Worm (Caenorhabditis elegans) whole organism, L4 larva: ENCODE results near the gene ccm-2.

Source experiments
- T20F7.1 ChIP-seq: fragments of 200-800 bp; sonication (Bioruptor generic); optimal IDR thresholded peaks from 2 replicates; lab custom pipeline; 2018; ENCODE audit warnings: mild to moderate bottlenecking, missing genetic modification characterization, missing compliant biosample characterization
- ZK337.2 ChIP-seq: fragments of 200-800 bp; sonication (Bioruptor generic); IDR thresholded peaks from 2 replicates; pipeline ENCODE4 v1.3.6; 2022; ENCODE audit warnings: missing genetic modification reagents, missing genetic modification characterization, missing compliant biosample characterization
- aha-1 ChIP-seq: fragments of 150-350 bp; peaks from one replicate; lab custom pipeline; 2014; ENCODE audit warnings: missing biosample characterization, missing genetic modification characterization
- ceh-32 ChIP-seq: sonication (generic microtip); optimal IDR thresholded peaks from 2 replicates; lab custom pipeline; 2016; ENCODE audit warnings: mild to moderate bottlenecking, missing genetic modification characterization, missing compliant biosample characterization; ENCODE audit not compliant: poor library complexity
- dpl-1 ChIP-seq: fragments of 150-350 bp; optimal IDR thresholded peaks from 2 replicates; lab custom pipeline; 2014; ENCODE audit warnings: missing biosample characterization, missing genetic modification reagents, missing genetic modification characterization
- duxl-1 ChIP-seq: sonication (generic microtip); optimal IDR thresholded peaks from 2 replicates; lab custom pipeline; 2016; ENCODE audit warnings: mild to moderate bottlenecking, missing genetic modification characterization, moderate library complexity, missing compliant biosample characterization; ENCODE audit not compliant: poor library complexity
- fos-1 ChIP-seq: fragments of 150-350 bp; optimal IDR thresholded peaks from 2 replicates; lab custom pipeline; 2014; ENCODE audit warnings: missing biosample characterization, missing genetic modification characterization
- hlh-30 ChIP-seq: sonication (generic microtip); optimal IDR thresholded peaks from 2 replicates; lab custom pipeline; 2017; ENCODE audit warnings: antibody characterized with exemption, mild to moderate bottlenecking, missing genetic modification characterization, missing compliant biosample characterization; ENCODE audit not compliant: insufficient read depth
- lin-15B ChIP-seq: fragments of 150-350 bp; sonication (generic microtip); optimal IDR thresholded peaks from 3 replicates; lab custom pipeline; 2014; ENCODE audit warnings: missing biosample characterization, missing genetic modification characterization
- lsy-2 ChIP-seq, 2 experiments: fragments of 150-350 bp in 1 of 2; sonication (generic microtip) in 1 of 2; optimal IDR thresholded peaks; 2 replicates each; lab custom pipeline; 2014 to 2017; ENCODE audit warnings: missing biosample characterization in 2 of 2, missing genetic modification characterization in 2 of 2
- madf-9 ChIP-seq: fragments of 200-800 bp; sonication (Bioruptor generic); conservative IDR thresholded peaks from 2 replicates; pipeline ENCODE4 v1.3.6; 2022; ENCODE audit warnings: missing genetic modification reagents, missing genetic modification characterization, missing compliant biosample characterization
- mep-1 ChIP-seq: fragments of 150-350 bp; sonication (generic microtip); optimal IDR thresholded peaks from 3 replicates; lab custom pipeline; 2014; ENCODE audit warnings: missing biosample characterization, missing genetic modification characterization
- mes-2 ChIP-seq: sonication (generic microtip); optimal IDR thresholded peaks from 2 replicates; lab custom pipeline; 2016; ENCODE audit warnings: missing genotype, mild to moderate bottlenecking, missing genetic modification characterization, missing compliant biosample characterization; ENCODE audit not compliant: poor library complexity, severe bottlenecking
- nhr-25 ChIP-seq: sonication (generic microtip); optimal IDR thresholded peaks from 2 replicates; lab custom pipeline; 2017; ENCODE audit warnings: missing genetic modification characterization, mild to moderate bottlenecking, missing compliant biosample characterization, antibody characterized with exemption, moderate library complexity, borderline replicate concordance; ENCODE audit not compliant: insufficient read depth
- nhr-28 ChIP-seq: fragments of 150-350 bp; optimal IDR thresholded peaks from 2 replicates; lab custom pipeline; 2014; ENCODE audit warnings: missing biosample characterization, missing genetic modification characterization
- nhr-41 ChIP-seq: fragments of 200-800 bp; sonication (Bioruptor generic); IDR thresholded peaks from 2 replicates; pipeline ENCODE4 v1.3.6; 2022; ENCODE audit warnings: missing genetic modification reagents, missing genetic modification characterization, missing compliant biosample characterization
- nhr-6 ChIP-seq: fragments of 150-350 bp; optimal IDR thresholded peaks from 2 replicates; lab custom pipeline; 2014; ENCODE audit warnings: missing biosample characterization, missing genetic modification characterization
- nhr-76 ChIP-seq: fragments of 150-350 bp; optimal IDR thresholded peaks from 2 replicates; lab custom pipeline; 2014; ENCODE audit warnings: missing biosample characterization, missing genetic modification characterization
- nhr-77 ChIP-seq: fragments of 150-350 bp; optimal IDR thresholded peaks from 2 replicates; lab custom pipeline; 2014; ENCODE audit warnings: missing biosample characterization, missing genetic modification characterization
- pqm-1 ChIP-seq: sonication (generic microtip); optimal IDR thresholded peaks from 2 replicates; lab custom pipeline; 2017; ENCODE audit warnings: missing biosample characterization, missing genetic modification characterization
- skn-1 ChIP-seq: fragments of 150-350 bp; optimal IDR thresholded peaks from 2 replicates; lab custom pipeline; 2014; ENCODE audit warnings: missing biosample characterization, missing genetic modification characterization
- snpc-1.2 ChIP-seq: fragments of 200-800 bp; sonication (Bioruptor generic); IDR thresholded peaks from 2 replicates; pipeline ENCODE4 v1.3.6; 2022; ENCODE audit warnings: missing genetic modification reagents, missing genetic modification characterization, missing compliant biosample characterization
- spr-3 ChIP-seq: fragments of 200-800 bp; sonication (Bioruptor generic); optimal IDR thresholded peaks from 2 replicates; lab custom pipeline; 2018; ENCODE audit warnings: mild to moderate bottlenecking, missing genetic modification characterization, missing compliant biosample characterization
- unc-39 ChIP-seq: sonication (generic microtip); optimal IDR thresholded peaks from 2 replicates; lab custom pipeline; 2017; ENCODE audit warnings: missing biosample characterization, missing genetic modification characterization
- unc-62 ChIP-seq, 3 experiments: fragments of 150-350 bp in 1 of 3; sonication (generic microtip); optimal IDR thresholded peaks in 2 of 3; peaks in 1 of 3; 1 replicate in 1 of 3; 2 replicates in 2 of 3; lab custom pipeline; 2014 to 2017; ENCODE audit warnings: missing biosample characterization in 3 of 3, missing genetic modification characterization in 3 of 3, missing genetic modification reagents in 3 of 3, missing genotype in 1 of 3
- vab-7 ChIP-seq: fragments of 200-800 bp; sonication (Bioruptor generic); IDR thresholded peaks from 2 replicates; pipeline ENCODE4 v1.3.6; 2022; ENCODE audit warnings: missing genetic modification reagents, missing genetic modification characterization, missing compliant biosample characterization
- zag-1 ChIP-seq: fragments of 150-350 bp; optimal IDR thresholded peaks from 2 replicates; lab custom pipeline; 2014; ENCODE audit warnings: missing biosample characterization, missing genetic modification characterization
- zip-11 ChIP-seq: fragments of 200-800 bp; sonication (Bioruptor generic); IDR thresholded peaks from 2 replicates; pipeline ENCODE4 v1.3.6; 2022; ENCODE audit warnings: missing genetic modification characterization, missing compliant biosample characterization
- zip-2 ChIP-seq: fragments of 150-350 bp; optimal IDR thresholded peaks from 2 replicates; lab custom pipeline; 2014; ENCODE audit warnings: missing biosample characterization, missing genetic modification characterization
- ztf-11 ChIP-seq: fragments of 150-350 bp; optimal IDR thresholded peaks from 2 replicates; lab custom pipeline; 2014; ENCODE audit warnings: missing biosample characterization, missing genetic modification characterization

Gene ccm-2

ce11 chrIV:1804613-1805012, 29.8 kb upstream of the ccm-2 start:
- TF ChIP-seq nhr-25 (tag; lab: Kevin White, UChicago): no peak
- no peak for TF ChIP-seq fos-1 (tag; lab: Kevin White, UChicago)
- TF ChIP-seq vab-7: no peak
- peak; percentile 1 for TF ChIP-seq mep-1
- TF ChIP-seq zag-1 (tag; lab: Kevin White, UChicago): no peak
- TF ChIP-seq hlh-30 (tag; lab: Kevin White, UChicago): peak; percentile 46
- no peak for TF ChIP-seq nhr-41 (GFP tag; lab: Robert Waterston, UW)
- peak; percentile 89 for TF ChIP-seq T20F7.1 (GFP tag; lab: Kevin White, UChicago)
- no peak for TF ChIP-seq pqm-1
- no peak for TF ChIP-seq zip-11 (GFP tag; lab: Robert Waterston, UW)
- TF ChIP-seq nhr-28 (tag; lab: Kevin White, UChicago): no peak
- TF ChIP-seq lsy-2 (tag; optimal IDR thresholded peaks at IDR 0.05; lab: Kevin White, UChicago): peak in 1 of 2 experiments; percentile 35
- peak; percentile 8 for TF ChIP-seq dpl-1 (GFP tag; lab: Kevin White, UChicago)
- no peak for TF ChIP-seq snpc-1.2 (GFP tag; lab: Robert Waterston, UW)

ce11 chrIV:1813869-1814268, 20.6 kb upstream of the ccm-2 start:
- TF ChIP-seq ZK337.2 (GFP tag; lab: Robert Waterston, UW) (no peak), lin-15B (tag; lab: Kevin White, UChicago) (no peak), spr-3 (no peak), duxl-1 (tag; lab: Kevin White, UChicago) (no peak), unc-39 (tag; lab: Kevin White, UChicago) (no peak), skn-1 (tag; lab: Kevin White, UChicago) (no peak), unc-62 (GFP tag; optimal IDR thresholded peaks at IDR 0.05 in 1 of 2; lab: Kevin White, UChicago) (no peak), unc-62 (tag; optimal IDR thresholded peaks at IDR 0.05; lab: Kevin White, UChicago) (no peak), nhr-6 (tag; lab: Kevin White, UChicago) (no peak), zag-1 (tag; lab: Kevin White, UChicago) (no peak), nhr-76 (tag; lab: Kevin White, UChicago) (no peak), nhr-77 (tag; lab: Kevin White, UChicago) (no peak), vab-7 (no peak)
- TF ChIP-seq, all 104 proteins: peak for 0

ce11 chrIV:1814764-1815518, 19.5 kb upstream of the ccm-2 start, which contains the start of gene snn-1:
Gene snn-1, minus strand, starts transcription at chrIV:1815118.
- peak; percentile 94 for TF ChIP-seq aha-1 (tag; lab: Kevin White, UChicago)
- TF ChIP-seq unc-62 (GFP tag; optimal IDR thresholded peaks at IDR 0.05 in 1 of 2; lab: Kevin White, UChicago): peak in 1 of 2 experiments; percentile 77
- TF ChIP-seq unc-62 (tag; optimal IDR thresholded peaks at IDR 0.05; lab: Kevin White, UChicago): no peak
- no peak for TF ChIP-seq ztf-11 (tag; lab: Kevin White, UChicago)
- no peak for TF ChIP-seq T20F7.1 (GFP tag; lab: Kevin White, UChicago)
- no peak for TF ChIP-seq madf-9 (GFP tag; lab: Robert Waterston, UW)
- peak in 1 of 2 experiments; percentile 27 for TF ChIP-seq lsy-2 (tag; optimal IDR thresholded peaks at IDR 0.05; lab: Kevin White, UChicago)
- TF ChIP-seq, all 104 proteins: peak for 3

ce11 chrIV:1816238-1816637, 18.2 kb upstream of the ccm-2 start:
- TF ChIP-seq mes-2 (peak; percentile 34), ceh-32 (tag; lab: Kevin White, UChicago) (no peak), unc-39 (tag; lab: Kevin White, UChicago) (no peak), lsy-2 (tag; optimal IDR thresholded peaks at IDR 0.05; lab: Kevin White, UChicago) (peak in 1 of 2 experiments; percentile 9), zip-2 (no peak)
